Fruit fly (Drosophila melanogaster) whole organism, pupa: ENCODE data around the gene Girdin.

Experiments
- CG10348 ChIP-seq: fragments of 200-800 bp; sonication (Bioruptor generic); IDR thresholded peaks from 2 replicates; pipeline ENCODE4 v1.3.6; 2022; ENCODE audit warnings: missing biosample characterization, missing genetic modification characterization
- CG12605 ChIP-seq: fragments of 200-800 bp; sonication (Bioruptor generic); IDR thresholded peaks from 2 replicates; pipeline ENCODE4 v1.3.6; 2022; ENCODE audit warnings: missing biosample characterization, missing genetic modification characterization
- CG13204 ChIP-seq: fragments of 200-800 bp; sonication (Bioruptor generic); optimal IDR thresholded peaks from 2 replicates; lab custom pipeline; 2018; ENCODE audit warnings: missing biosample characterization, mild to moderate bottlenecking, missing genetic modification characterization, moderate library complexity
- CG14655 ChIP-seq: fragments of 200-800 bp; sonication (Bioruptor generic); optimal IDR thresholded peaks from 3 replicates; lab custom pipeline; 2017; ENCODE audit warnings: mild to moderate bottlenecking, missing biosample characterization, missing genetic modification reagents, missing genetic modification characterization
- CG15710 ChIP-seq: fragments of 200-800 bp; sonication (Bioruptor generic); optimal IDR thresholded peaks from 2 replicates; lab custom pipeline; 2018; ENCODE audit warnings: missing biosample characterization, mild to moderate bottlenecking, missing genetic modification characterization, moderate library complexity
- CG17806 ChIP-seq: fragments of 200-800 bp; sonication (Bioruptor generic); optimal IDR thresholded peaks from 2 replicates; lab custom pipeline; 2018; ENCODE audit warnings: missing biosample characterization, mild to moderate bottlenecking, missing genetic modification characterization, moderate library complexity
- CG32121 ChIP-seq: fragments of 200-800 bp; sonication (Bioruptor generic); IDR thresholded peaks from 2 replicates; pipeline ENCODE4 v1.3.6; 2022; ENCODE audit warnings: missing biosample characterization, missing genetic modification characterization
- CG34367 ChIP-seq: fragments of 200-800 bp; sonication (Bioruptor generic); optimal IDR thresholded peaks from 2 replicates; lab custom pipeline; 2018; ENCODE audit warnings: missing biosample characterization, mild to moderate bottlenecking, missing genetic modification characterization
- CG4496 ChIP-seq: fragments of 200-800 bp; sonication (Bioruptor generic); IDR thresholded peaks from 3 replicates; pipeline ENCODE4 v1.3.6; 2022; ENCODE audit warnings: missing biosample characterization, missing genetic modification characterization
- CG8159 ChIP-seq: fragments of 200-800 bp; sonication (Bioruptor generic); optimal IDR thresholded peaks from 3 replicates; lab custom pipeline; 2018; ENCODE audit warnings: missing biosample characterization, mild to moderate bottlenecking, missing genetic modification characterization, moderate library complexity
- CG8301 ChIP-seq: fragments of 200-800 bp; sonication (Bioruptor generic); optimal IDR thresholded peaks from 2 replicates; lab custom pipeline; 2018; ENCODE audit warnings: missing biosample characterization, mild to moderate bottlenecking, missing genetic modification characterization
- CG9948 ChIP-seq: fragments of 200-800 bp; sonication (Bioruptor generic); optimal IDR thresholded peaks from 2 replicates; lab custom pipeline; 2018; ENCODE audit warnings: missing biosample characterization, mild to moderate bottlenecking, missing genetic modification characterization, moderate library complexity
- D1 ChIP-seq: fragments of 200-800 bp; sonication (Bioruptor generic); optimal IDR thresholded peaks from 2 replicates; lab custom pipeline; 2018; ENCODE audit warnings: missing biosample characterization, mild to moderate bottlenecking, missing genetic modification characterization, moderate library complexity
- EcR ChIP-seq: fragments of 200-800 bp; sonication (Bioruptor generic); optimal IDR thresholded peaks from 3 replicates; lab custom pipeline; 2019; ENCODE audit warnings: missing biosample characterization, missing genetic modification characterization, mild to moderate bottlenecking, moderate library complexity, missing genetic modification reagents
- Ets98B ChIP-seq: fragments of 200-800 bp; sonication (Bioruptor generic); IDR thresholded peaks from 2 replicates; pipeline ENCODE4 v1.3.6; 2022; ENCODE audit warnings: missing biosample characterization, missing genetic modification characterization
- Pif1A ChIP-seq: fragments of 200-800 bp; sonication (Bioruptor generic); optimal IDR thresholded peaks from 3 replicates; lab custom pipeline; 2016; ENCODE audit warnings: missing biosample characterization, missing genetic modification characterization
- Pif1B ChIP-seq: fragments of 200-800 bp; sonication (Bioruptor generic); optimal IDR thresholded peaks from 3 replicates; lab custom pipeline; 2016; ENCODE audit warnings: missing biosample characterization, missing genetic modification characterization
- Snoo ChIP-seq: fragments of 200-800 bp; sonication (Bioruptor generic); optimal IDR thresholded peaks from 3 replicates; lab custom pipeline; 2017; ENCODE audit warnings: missing biosample characterization, mild to moderate bottlenecking, missing genetic modification characterization, inconsistent platforms
- fd96Ca ChIP-seq: fragments of 200-800 bp; sonication (Bioruptor generic); IDR thresholded peaks from 3 replicates; pipeline ENCODE4 v1.3.6; 2022; ENCODE audit warnings: missing biosample characterization, missing genetic modification characterization
- gl ChIP-seq: fragments of 200-800 bp; sonication (Bioruptor generic); optimal IDR thresholded peaks from 2 replicates; lab custom pipeline; 2018; ENCODE audit warnings: missing biosample characterization, mild to moderate bottlenecking, missing genetic modification characterization
- rn ChIP-seq: fragments of 200-800 bp; sonication (Bioruptor generic); IDR thresholded peaks from 2 replicates; pipeline ENCODE4 v1.3.6; 2022; ENCODE audit warnings: missing biosample characterization, missing genetic modification characterization

The Girdin gene

DNA sequence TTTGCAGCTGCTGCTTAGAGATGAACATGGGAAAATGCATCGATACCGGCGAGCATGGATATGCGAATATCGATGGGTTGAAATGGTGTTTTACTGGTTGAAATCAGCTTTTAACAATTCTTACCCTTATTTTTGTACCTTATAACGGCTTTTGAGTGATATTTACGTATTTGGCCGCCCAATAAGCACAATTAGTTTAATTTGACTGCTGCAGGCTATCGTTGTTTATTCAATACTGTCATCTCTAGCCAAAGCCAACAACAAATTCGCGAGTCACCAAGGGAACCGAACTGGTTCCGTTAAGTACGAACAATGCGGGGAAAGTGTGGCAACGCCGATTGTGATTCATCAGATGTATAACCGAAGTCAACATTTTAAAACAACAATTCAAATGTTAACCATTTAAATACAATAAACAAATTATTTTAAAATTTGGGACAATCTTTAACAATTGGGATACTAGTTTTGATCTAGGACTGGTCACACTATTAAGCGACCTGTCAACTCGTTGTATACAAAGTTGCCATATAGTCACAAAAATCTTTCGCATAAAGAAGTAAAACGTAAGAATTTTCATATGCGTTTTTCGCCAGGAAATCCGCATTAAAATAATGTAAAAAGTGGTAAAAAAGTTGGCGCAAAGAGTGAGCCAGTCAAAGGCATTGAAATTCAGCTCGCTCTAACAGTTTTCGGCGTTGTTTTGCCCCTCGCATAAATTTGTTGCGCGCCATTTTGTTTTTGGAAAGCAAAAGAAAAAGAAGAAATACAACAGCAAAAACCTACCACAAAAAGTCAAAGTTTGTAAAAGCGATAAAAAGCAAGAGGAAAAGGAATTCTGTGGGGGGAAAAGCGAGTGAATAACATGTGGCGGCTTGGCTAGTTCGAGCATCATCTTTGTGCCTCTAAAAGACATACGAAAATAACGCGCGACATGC, 30.3 kb upstream of the Girdin start, which contains the start of the genes Usp5 and BtbVII:
TSS of gene Usp5 (minus strand) at position 234 of the 935 bp plus-strand sequence.
TSS of gene BtbVII (plus strand) at position 522 of the 935 bp plus-strand sequence.
- TF ChIP-seq CG13204 = no peak
- TF ChIP-seq rn (GFP tag; lab: Robert Waterston, UW) = no peak
- peak; percentile 56 for TF ChIP-seq gl (tag; lab: Kevin White, UChicago)
- TF ChIP-seq CG8301 (tag; lab: Kevin White, UChicago) = peak; percentile 44
- no peak for TF ChIP-seq CG32121 (GFP tag; lab: Robert Waterston, UW)
- TF ChIP-seq CG15710 (tag; lab: Kevin White, UChicago) = peak; percentile 26
- TF ChIP-seq EcR (GFP tag; lab: Kevin White, UChicago) = no peak
- peak; percentile 69 for TF ChIP-seq fd96Ca
- peak; percentile 24 for TF ChIP-seq CG34367 (tag; lab: Kevin White, UChicago)
- TF ChIP-seq Pif1A (GFP tag; lab: Kevin White, UChicago) = no peak
- peak; percentile 22; the same call in 1 of the 2 replicates for TF ChIP-seq CG12605 (GFP tag; lab: Robert Waterston, UW)
- TF ChIP-seq CG8159 (tag; lab: Kevin White, UChicago) = peak; percentile 48
- peak; percentile 15; the same call in 1 of the 3 replicates for TF ChIP-seq CG4496
- no peak for TF ChIP-seq D1 (tag; lab: Kevin White, UChicago)
- TF ChIP-seq CG10348 (GFP tag; lab: Robert Waterston, UW) = no peak
- no peak for TF ChIP-seq Ets98B
- TF ChIP-seq Snoo (tag; lab: Kevin White, UChicago) = peak; percentile 25
- no peak for TF ChIP-seq CG17806 (tag; lab: Kevin White, UChicago)
- TF ChIP-seq CG9948 = peak; percentile 27
- TF ChIP-seq CG14655 = no peak
- peak; percentile 10 for TF ChIP-seq Pif1B (GFP tag; lab: Kevin White, UChicago)

DNA sequence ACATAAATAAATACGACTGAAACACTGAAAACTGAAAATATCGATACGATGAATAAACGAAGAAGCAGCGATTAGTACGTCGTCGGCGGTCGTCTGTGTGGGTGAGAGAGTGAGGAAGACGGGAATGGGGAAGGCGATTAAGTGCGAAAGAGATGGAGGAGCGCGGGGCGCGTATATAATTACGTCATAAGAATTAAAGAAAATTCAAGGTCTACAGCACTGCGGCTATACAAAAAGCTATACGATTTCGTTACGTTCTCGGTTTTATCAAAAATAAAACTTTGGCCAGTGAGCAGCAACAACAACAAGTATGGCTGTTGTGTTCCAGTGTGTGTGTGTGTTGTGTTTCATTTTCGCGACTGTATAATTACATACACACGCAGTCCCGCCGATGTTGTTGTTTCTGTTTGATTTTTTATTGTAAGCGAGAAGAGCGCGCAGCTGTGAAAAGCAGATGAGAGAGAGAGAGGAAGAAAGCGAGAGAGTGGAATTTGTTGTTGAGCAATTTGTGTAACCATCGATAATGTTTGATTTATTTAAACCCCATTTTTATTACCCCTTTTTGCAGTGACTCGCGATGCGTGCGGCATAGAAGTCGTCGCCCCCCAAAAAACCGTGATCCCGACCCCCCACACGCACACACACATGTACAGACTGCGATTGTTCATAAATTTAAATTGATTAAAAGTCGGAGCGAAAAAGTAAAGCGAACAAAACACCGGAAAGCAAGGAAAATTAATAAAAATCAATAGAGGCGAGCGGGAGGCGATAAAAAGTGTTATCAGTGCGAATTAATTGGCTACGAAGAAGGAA, 29.5 kb upstream of the Girdin start:
- no peak for TF ChIP-seq CG17806 (tag; lab: Kevin White, UChicago)
- peak; percentile 49 for TF ChIP-seq EcR (GFP tag; lab: Kevin White, UChicago)
- no peak for TF ChIP-seq Pif1A (GFP tag; lab: Kevin White, UChicago)
- TF ChIP-seq CG9948 = no peak
- TF ChIP-seq CG32121 (GFP tag; lab: Robert Waterston, UW) = peak; percentile 43; the same call in 1 of the 2 replicates
- TF ChIP-seq CG10348 (GFP tag; lab: Robert Waterston, UW) = no peak
- peak; percentile 68 for TF ChIP-seq CG13204
- no peak for TF ChIP-seq CG8301 (tag; lab: Kevin White, UChicago)

DNA sequence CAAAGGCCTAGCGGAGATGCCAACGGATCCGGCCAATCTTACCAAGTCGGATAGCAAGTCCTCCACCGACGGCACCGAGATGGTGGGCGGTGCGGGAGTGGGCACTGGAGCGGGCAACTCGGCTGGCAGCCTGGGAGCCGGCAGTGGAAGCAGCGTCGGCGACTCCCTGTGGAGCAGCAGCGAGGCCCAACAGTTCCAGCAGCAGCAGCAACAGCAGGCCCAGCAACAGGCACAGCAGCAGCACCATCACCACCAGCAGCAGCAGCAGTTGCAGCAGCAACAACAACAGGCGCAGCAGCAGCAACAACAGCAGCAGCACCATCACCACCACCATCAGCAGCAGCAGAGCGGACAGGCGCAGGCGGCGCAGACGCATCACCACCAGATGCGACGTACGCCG, 28.4 kb upstream of the Girdin start:
- TF ChIP-seq rn (GFP tag; lab: Robert Waterston, UW) = 0 out of 2 replicates have a peak, but pooled peaks have one; percentile 9
- TF ChIP-seq CG13204 = no peak

DNA sequence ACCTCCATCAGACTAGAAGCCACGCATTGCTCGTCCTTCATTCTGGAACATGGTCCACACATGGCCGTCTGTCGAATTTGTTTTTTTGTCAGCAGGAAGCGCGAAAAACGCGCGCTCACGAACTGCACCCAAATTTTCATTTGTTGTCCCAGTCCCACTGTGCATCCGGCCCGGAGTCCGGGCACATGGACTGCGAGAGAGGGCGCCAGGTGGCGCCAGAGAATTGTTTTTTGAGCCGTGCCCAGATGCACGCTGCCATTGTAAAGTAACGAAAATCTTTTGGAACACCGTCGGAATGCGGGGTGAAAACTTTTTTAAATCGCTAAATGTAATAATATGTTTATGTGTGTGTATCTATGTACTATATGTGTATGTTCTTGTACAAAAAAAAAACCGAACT, 21.1 kb upstream of the Girdin start:
- no peak for TF ChIP-seq gl (tag; lab: Kevin White, UChicago)
- TF ChIP-seq fd96Ca = no peak
- no peak for TF ChIP-seq CG8301 (tag; lab: Kevin White, UChicago)
- TF ChIP-seq CG15710 (tag; lab: Kevin White, UChicago) = no peak
- TF ChIP-seq CG4496 = no peak
- no peak for TF ChIP-seq CG34367 (tag; lab: Kevin White, UChicago)

DNA sequence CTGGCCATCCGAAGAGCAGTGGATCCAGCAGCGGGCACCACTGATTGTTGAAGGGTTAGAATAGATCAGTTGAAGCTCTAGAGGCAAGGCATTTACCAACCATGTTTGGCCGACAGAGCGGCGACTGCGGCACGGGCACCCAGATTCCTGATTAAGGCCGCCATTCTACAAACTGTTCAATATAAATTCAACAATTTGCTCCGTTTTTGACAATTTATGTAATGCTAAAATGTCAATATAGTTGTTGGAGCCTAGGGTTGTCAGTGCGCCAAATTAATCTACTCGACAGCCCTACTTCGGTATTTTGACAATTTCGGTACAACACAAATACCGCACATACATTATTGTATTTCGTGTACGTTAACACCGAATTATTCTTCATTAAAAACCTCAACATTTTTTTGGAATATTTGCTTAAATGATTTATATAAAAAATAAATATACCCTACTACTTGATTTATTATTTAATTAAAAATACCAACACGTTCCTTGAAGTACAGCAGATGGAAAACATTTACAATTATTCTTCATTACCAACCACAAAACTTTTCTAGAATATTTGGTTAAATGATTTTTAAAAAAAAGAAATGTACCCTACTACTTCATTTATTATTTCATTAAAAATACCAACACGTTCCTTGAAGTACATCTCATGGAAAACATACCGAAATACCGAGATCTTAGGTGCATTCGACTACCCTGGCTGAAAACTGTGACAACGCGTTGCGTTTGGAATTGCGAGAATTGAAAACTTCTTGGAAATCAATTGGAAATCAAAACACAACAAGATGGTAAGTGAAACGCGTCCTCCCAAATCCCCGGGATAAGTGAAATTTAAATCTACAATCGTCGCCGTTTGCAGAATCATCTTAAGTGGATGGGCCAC, 19.2 kb upstream of the Girdin start, which contains the start of the genes ND-30 and CG15812:
TSS of gene ND-30 (minus strand) at position 270 of the 886 bp plus-strand sequence.
TSS of gene CG15812 (plus strand) at position 683 of the 886 bp plus-strand sequence.
- TF ChIP-seq CG32121 (GFP tag; lab: Robert Waterston, UW) = no peak
- TF ChIP-seq CG15710 (tag; lab: Kevin White, UChicago) = peak; percentile 44
